Fruit fly (Drosophila melanogaster): ENCODE measurements around the gene aub.

The aub gene

DNA sequence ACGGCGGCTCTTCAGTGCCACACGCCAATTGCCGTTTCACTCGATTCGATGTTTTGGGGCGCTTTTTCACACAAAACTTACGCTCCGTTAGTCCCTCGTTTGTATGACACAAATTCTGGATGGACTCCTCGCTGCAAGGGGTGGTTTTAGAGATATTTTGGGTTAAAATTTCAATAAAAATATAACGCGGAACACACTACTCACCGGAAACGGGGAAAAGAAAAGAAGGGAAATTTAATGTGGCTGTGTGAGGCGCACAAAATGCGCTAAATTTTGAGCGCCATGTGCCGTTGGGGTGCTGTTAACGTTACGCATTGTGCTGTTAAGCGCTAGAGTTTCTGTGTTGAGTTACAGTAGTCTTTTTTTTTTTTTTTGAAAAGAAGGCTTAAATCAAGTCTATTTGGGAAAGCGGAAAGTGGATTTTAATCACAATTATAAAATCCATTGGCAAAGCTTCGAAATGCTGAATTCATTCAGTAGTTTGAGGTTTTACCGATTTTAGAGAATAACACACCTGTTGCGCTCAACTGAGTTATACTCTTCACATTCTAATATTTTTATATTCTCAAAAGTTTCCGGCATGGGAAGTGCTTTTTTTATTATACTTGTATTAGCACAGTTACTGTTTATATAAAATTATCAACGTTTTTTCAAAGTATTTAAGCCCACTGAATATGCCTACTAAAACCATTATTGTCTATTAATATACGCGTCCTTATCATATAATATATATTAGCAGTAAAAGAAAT is 2.8 kb upstream of the aub start, which contains the start of gene RpL9 (continued):
- TF ChIP-seq mirr (GFP tag; optimal IDR thresholded peaks at IDR 0.05) (no peak), CG30020 (tag; optimal IDR thresholded peaks at IDR 0.05) (peak; percentile 17), Pdp1 (GFP tag; optimal IDR thresholded peaks at IDR 0.05) (peak; percentile 53 to 56), Hr51 (GFP tag; optimal IDR thresholded peaks at IDR 0.05) (peak in 1 of 2 experiments; percentile 55), abd-A (tag; optimal IDR thresholded peaks at IDR 0.05) (no peak), ranshi (GFP tag; IDR thresholded peaks at IDR 0.05) (no peak; the same call in 1 of the 2 replicates)

DNA sequence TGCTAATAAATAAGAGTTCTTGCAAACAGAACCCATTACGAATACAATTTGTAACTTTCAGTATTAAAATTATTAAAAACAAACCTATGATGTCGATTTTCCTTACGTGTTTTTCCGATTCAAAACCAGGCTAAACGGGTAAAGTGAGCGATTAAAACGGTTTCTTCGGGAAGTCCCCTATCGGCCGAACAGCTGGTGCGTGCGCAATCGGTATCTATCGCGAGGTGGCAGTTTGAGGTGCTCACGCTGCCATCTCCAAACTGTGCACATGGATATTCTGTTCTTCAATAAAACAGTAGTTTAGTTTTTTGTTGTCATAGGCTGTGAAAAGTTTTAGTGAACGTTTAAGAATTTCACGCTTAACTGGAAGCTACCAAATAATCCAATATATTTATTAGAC is 12.1 kb downstream of the aub start, which contains the start of gene TTLL4A:
Gene TTLL4A, plus strand, starts transcription at position 240 of the 400 bp plus-strand sequence.
- TF ChIP-seq fd102C (GFP tag; optimal IDR thresholded peaks at IDR 0.05) = no peak
- TF ChIP-seq inv (GFP tag; IDR thresholded peaks at IDR 0.05; ENCODE audit: partially characterized antibody) = peak; percentile 96
- no peak for TF ChIP-seq CG3838 (GFP tag; optimal IDR thresholded peaks at IDR 0.05)
- peak; percentile 98 for TF ChIP-seq knrl (GFP tag; IDR thresholded peaks at IDR 0.05; ENCODE audit: partially characterized antibody)
- TF ChIP-seq CG18764 (GFP tag; optimal IDR thresholded peaks at IDR 0.05) = peak; percentile 14
- TF ChIP-seq CG7357 (GFP tag; IDR thresholded peaks at IDR 0.05) = no peak
- no peak for TF ChIP-seq ewg (GFP tag; optimal IDR thresholded peaks at IDR 0.05)
- peak; percentile 68 for TF ChIP-seq lbe (GFP tag; optimal IDR thresholded peaks at IDR 0.05)
- no peak for TF ChIP-seq CG10654 (GFP tag; optimal IDR thresholded peaks at IDR 0.05)
- peak; percentile 7 for TF ChIP-seq bab2 (GFP tag; optimal IDR thresholded peaks at IDR 0.05)
- no peak for TF ChIP-seq salm (tag; optimal IDR thresholded peaks at IDR 0.05)
- TF ChIP-seq Dll (GFP tag; IDR thresholded peaks at IDR 0.05; ENCODE audit: partially characterized antibody) = peak; percentile 97
- peak; percentile 54 for TF ChIP-seq gfzf (GFP tag; optimal IDR thresholded peaks at IDR 0.05)
- peak; percentile 81 for TF ChIP-seq Dip3 (GFP tag; optimal IDR thresholded peaks at IDR 0.05)
- peak; percentile 99 for TF ChIP-seq Bgb (GFP tag; IDR thresholded peaks at IDR 0.05; ENCODE audit: partially characterized antibody)
- TF ChIP-seq CTCF (GFP tag; optimal IDR thresholded peaks at IDR 0.05) = peak; percentile 45
- peak; percentile 71 for TF ChIP-seq CG2116 (GFP tag; optimal IDR thresholded peaks at IDR 0.05)
- peak; percentile 52; the same call in 2 of the 4 replicates for TF ChIP-seq Gug (GFP tag; IDR thresholded peaks at IDR 0.05)
- TF ChIP-seq Sin3A (optimal IDR thresholded peaks at IDR 0.05) = peak; percentile 39
- TF ChIP-seq CG13287 (GFP tag; IDR thresholded peaks at IDR 0.05; ENCODE audit: partially characterized antibody) = peak; percentile 99
- TF ChIP-seq Dp (GFP tag; optimal IDR thresholded peaks at IDR 0.05) = peak; percentile 50
- no peak for TF ChIP-seq sens-2 (GFP tag; IDR thresholded peaks at IDR 0.05)
- peak; percentile 10 for TF ChIP-seq Bteb2 (GFP tag; optimal IDR thresholded peaks at IDR 0.05)
- peak; percentile 19 for TF ChIP-seq Mad (GFP tag; optimal IDR thresholded peaks at IDR 0.05)
- TF ChIP-seq NK7.1 (GFP tag; optimal IDR thresholded peaks at IDR 0.05) = no peak
- peak; percentile 32 for TF ChIP-seq CG30403 (GFP tag; optimal IDR thresholded peaks at IDR 0.05)
- TF ChIP-seq Doc3 (GFP tag; IDR thresholded peaks at IDR 0.05; ENCODE audit: partially characterized antibody) = peak; percentile 97
- peak; percentile 96 for TF ChIP-seq nerfin-2 (GFP tag; IDR thresholded peaks at IDR 0.05; ENCODE audit: partially characterized antibody)
- TF ChIP-seq CG1792 (GFP tag; optimal IDR thresholded peaks at IDR 0.05) = peak; percentile 3
- TF ChIP-seq tna (GFP tag; IDR thresholded peaks at IDR 0.05; ENCODE audit: partially characterized antibody) = peak; percentile 96
- peak; percentile 82 for TF ChIP-seq sens (GFP tag)
- peak; percentile 85 for TF ChIP-seq pzg (GFP tag; optimal IDR thresholded peaks at IDR 0.05)
- no peak for TF ChIP-seq CG13775 (GFP tag; optimal IDR thresholded peaks at IDR 0.05)
- TF ChIP-seq nom (GFP tag; optimal IDR thresholded peaks at IDR 0.05) = no peak
- TF ChIP-seq CG17912 (GFP tag; optimal IDR thresholded peaks at IDR 0.05) = no peak
- TF ChIP-seq otp (GFP tag; IDR thresholded peaks at IDR 0.05) = no peak
- TF ChIP-seq Six4 (GFP tag; optimal IDR thresholded peaks at IDR 0.05) = no peak
- TF ChIP-seq Sry-δ (GFP tag; optimal IDR thresholded peaks at IDR 0.05) = peak; percentile 96
- TF ChIP-seq dpn (GFP tag; optimal IDR thresholded peaks at IDR 0.05) = peak in 1 of 2 experiments; percentile 36
- TF ChIP-seq YL-1 (GFP tag; optimal IDR thresholded peaks at IDR 0.05) = peak; percentile 87
- TF ChIP-seq CG3726 (GFP tag; IDR thresholded peaks at IDR 0.05) = no peak
- TF ChIP-seq CG8281 (tag; optimal IDR thresholded peaks at IDR 0.05) = no peak

All from whole organism, embryonic.